Worm (Caenorhabditis elegans): ENCODE data around the gene gcy-15.
"Not testable (repeated sequence)": the region's sequence is repeated elsewhere in the genome, so short reads cannot be mapped to it uniquely, and the experiment has no call there.

gcy-15 gene

ce11 chrII:3202519-3202918 lies 5.7 kb upstream of the gcy-15 start, which contains the start of gene sri-53:
Gene sri-53 (minus strand): TSS chrII:3202619.
- TF ChIP-seq rnt-1 (tag; optimal IDR thresholded peaks at IDR 0.05) (no peak), egl-13 (tag; optimal IDR thresholded peaks at IDR 0.05) (no peak)

- TF ChIP-seq snu-23 (GFP tag; optimal IDR thresholded peaks at IDR 0.05); fkh-4 (tag; optimal IDR thresholded peaks at IDR 0.05; ENCODE audit: borderline replicate concordance); unc-30 (tag; optimal IDR thresholded peaks at IDR 0.05): not testable (repeated sequence)
These were observed 4.4 kb upstream of the gcy-15 start, which contains the start of gene sri-48 for ce11 chrII:3201242-3201641. Gene sri-48 (minus strand): TSS chrII:3201342.

- TF ChIP-seq mep-1 (tag; optimal IDR thresholded peaks at IDR 0.05), result no peak
- no peak for TF ChIP-seq unc-98 (GFP tag; IDR thresholded peaks at IDR 0.05)
- no peak for TF ChIP-seq sup-37 (GFP tag; optimal IDR thresholded peaks at IDR 0.05)
- TF ChIP-seq mef-2 (tag; optimal IDR thresholded peaks at IDR 0.05), result no peak
- TF ChIP-seq swsn-7 (tag; optimal IDR thresholded peaks at IDR 0.05), result no peak
- no peak for TF ChIP-seq egl-13 (tag; optimal IDR thresholded peaks at IDR 0.05)
These were observed 2.1 kb upstream of the gcy-15 start, which contains the start of gene sri-51 for ce11 chrII:3198998-3199397. Gene sri-51 (minus strand): TSS chrII:3199098.

- TF ChIP-seq lin-39 (tag; optimal IDR thresholded peaks at IDR 0.05), result no peak
- no peak for TF ChIP-seq F16B12.6 (tag; optimal IDR thresholded peaks at IDR 0.05)
- no peak for TF ChIP-seq efl-1 (optimal IDR thresholded peaks at IDR 0.05)
- no peak for TF ChIP-seq efl-1 (GFP tag; optimal IDR thresholded peaks at IDR 0.05 in 1 of 2)
- no peak for TF ChIP-seq hlh-17 (GFP tag; optimal IDR thresholded peaks at IDR 0.05; ENCODE audit: borderline replicate concordance)
- no peak for TF ChIP-seq mdl-1 (tag; optimal IDR thresholded peaks at IDR 0.05)
- TF ChIP-seq skn-1 (tag; optimal IDR thresholded peaks at IDR 0.05), result no peak
- no peak for TF ChIP-seq isw-1 (GFP tag; IDR thresholded peaks at IDR 0.05)
These were observed 1.1 kb downstream of the gcy-15 start for ce11 chrII:3195739-3196138.

- not testable (repeated sequence) for TF ChIP-seq fkh-4 (tag; optimal IDR thresholded peaks at IDR 0.05; ENCODE audit: borderline replicate concordance); sox-4 (tag; optimal IDR thresholded peaks at IDR 0.05); aha-1 (tag; optimal IDR thresholded peaks at IDR 0.05)
These were observed 5.3 kb downstream of the gcy-15 start, which contains the start of gene Y27F2A.9 for ce11 chrII:3191544-3191943. Gene Y27F2A.9 (minus strand): TSS chrII:3191644.

ce11 chrII:3189038-3189437 lies 7.8 kb downstream of the gcy-15 start, which contains the start of gene Y27F2A.11:
Gene Y27F2A.11 (plus strand): TSS chrII:3189338.
- TF ChIP-seq nhr-77 (tag; optimal IDR thresholded peaks at IDR 0.05); mdl-1 (tag; optimal IDR thresholded peaks at IDR 0.05); fkh-10 (GFP tag; optimal IDR thresholded peaks at IDR 0.05): not testable (repeated sequence)

- TF ChIP-seq C34B4.2 (tag; optimal IDR thresholded peaks at IDR 0.05) (no peak), fkh-8 (tag; optimal IDR thresholded peaks at IDR 0.05) (no peak)
These were observed 11.0 kb downstream of the gcy-15 start for ce11 chrII:3185848-3186247.

- TF ChIP-seq dpl-1 (GFP tag; optimal IDR thresholded peaks at IDR 0.05); zip-4 (GFP tag; optimal IDR thresholded peaks at IDR 0.05); C16A3.4 (tag; optimal IDR thresholded peaks at IDR 0.05): not testable (repeated sequence)
These were observed 12.0 kb downstream of the gcy-15 start, which contains the start of gene sri-78 for ce11 chrII:3184858-3185257. Gene sri-78 (plus strand): TSS chrII:3185158.

All from whole organism, L1 larva.